Fruit fly (Drosophila melanogaster) whole organism, pupa: ENCODE measurements around the gene Srp68.

Experiments used
- CG10348 ChIP-seq: fragments of 200-800 bp; sonication (Bioruptor generic); IDR thresholded peaks from 2 replicates; pipeline ENCODE4 v1.3.6; 2022; ENCODE audit warnings: missing biosample characterization, missing genetic modification characterization
- CG12605 ChIP-seq: fragments of 200-800 bp; sonication (Bioruptor generic); IDR thresholded peaks from 2 replicates; pipeline ENCODE4 v1.3.6; 2022; ENCODE audit warnings: missing biosample characterization, missing genetic modification characterization
- CG13204 ChIP-seq: fragments of 200-800 bp; sonication (Bioruptor generic); optimal IDR thresholded peaks from 2 replicates; lab custom pipeline; 2018; ENCODE audit warnings: missing biosample characterization, mild to moderate bottlenecking, missing genetic modification characterization, moderate library complexity
- CG14655 ChIP-seq: fragments of 200-800 bp; sonication (Bioruptor generic); optimal IDR thresholded peaks from 3 replicates; lab custom pipeline; 2017; ENCODE audit warnings: mild to moderate bottlenecking, missing biosample characterization, missing genetic modification reagents, missing genetic modification characterization
- CG15710 ChIP-seq: fragments of 200-800 bp; sonication (Bioruptor generic); optimal IDR thresholded peaks from 2 replicates; lab custom pipeline; 2018; ENCODE audit warnings: missing biosample characterization, mild to moderate bottlenecking, missing genetic modification characterization, moderate library complexity
- CG17806 ChIP-seq: fragments of 200-800 bp; sonication (Bioruptor generic); optimal IDR thresholded peaks from 2 replicates; lab custom pipeline; 2018; ENCODE audit warnings: missing biosample characterization, mild to moderate bottlenecking, missing genetic modification characterization, moderate library complexity
- CG32121 ChIP-seq: fragments of 200-800 bp; sonication (Bioruptor generic); IDR thresholded peaks from 2 replicates; pipeline ENCODE4 v1.3.6; 2022; ENCODE audit warnings: missing biosample characterization, missing genetic modification characterization
- CG34367 ChIP-seq: fragments of 200-800 bp; sonication (Bioruptor generic); optimal IDR thresholded peaks from 2 replicates; lab custom pipeline; 2018; ENCODE audit warnings: missing biosample characterization, mild to moderate bottlenecking, missing genetic modification characterization
- CG4496 ChIP-seq: fragments of 200-800 bp; sonication (Bioruptor generic); IDR thresholded peaks from 3 replicates; pipeline ENCODE4 v1.3.6; 2022; ENCODE audit warnings: missing biosample characterization, missing genetic modification characterization
- CG8159 ChIP-seq: fragments of 200-800 bp; sonication (Bioruptor generic); optimal IDR thresholded peaks from 3 replicates; lab custom pipeline; 2018; ENCODE audit warnings: missing biosample characterization, mild to moderate bottlenecking, missing genetic modification characterization, moderate library complexity
- CG8301 ChIP-seq: fragments of 200-800 bp; sonication (Bioruptor generic); optimal IDR thresholded peaks from 2 replicates; lab custom pipeline; 2018; ENCODE audit warnings: missing biosample characterization, mild to moderate bottlenecking, missing genetic modification characterization
- CG9948 ChIP-seq: fragments of 200-800 bp; sonication (Bioruptor generic); optimal IDR thresholded peaks from 2 replicates; lab custom pipeline; 2018; ENCODE audit warnings: missing biosample characterization, mild to moderate bottlenecking, missing genetic modification characterization, moderate library complexity
- D1 ChIP-seq: fragments of 200-800 bp; sonication (Bioruptor generic); optimal IDR thresholded peaks from 2 replicates; lab custom pipeline; 2018; ENCODE audit warnings: missing biosample characterization, mild to moderate bottlenecking, missing genetic modification characterization, moderate library complexity
- EcR ChIP-seq: fragments of 200-800 bp; sonication (Bioruptor generic); optimal IDR thresholded peaks from 3 replicates; lab custom pipeline; 2019; ENCODE audit warnings: missing biosample characterization, missing genetic modification characterization, mild to moderate bottlenecking, moderate library complexity, missing genetic modification reagents
- Ets98B ChIP-seq: fragments of 200-800 bp; sonication (Bioruptor generic); IDR thresholded peaks from 2 replicates; pipeline ENCODE4 v1.3.6; 2022; ENCODE audit warnings: missing biosample characterization, missing genetic modification characterization
- Pif1A ChIP-seq: fragments of 200-800 bp; sonication (Bioruptor generic); optimal IDR thresholded peaks from 3 replicates; lab custom pipeline; 2016; ENCODE audit warnings: missing biosample characterization, missing genetic modification characterization
- Pif1B ChIP-seq: fragments of 200-800 bp; sonication (Bioruptor generic); optimal IDR thresholded peaks from 3 replicates; lab custom pipeline; 2016; ENCODE audit warnings: missing biosample characterization, missing genetic modification characterization
- Snoo ChIP-seq: fragments of 200-800 bp; sonication (Bioruptor generic); optimal IDR thresholded peaks from 3 replicates; lab custom pipeline; 2017; ENCODE audit warnings: missing biosample characterization, mild to moderate bottlenecking, missing genetic modification characterization, inconsistent platforms
- fd96Ca ChIP-seq: fragments of 200-800 bp; sonication (Bioruptor generic); IDR thresholded peaks from 3 replicates; pipeline ENCODE4 v1.3.6; 2022; ENCODE audit warnings: missing biosample characterization, missing genetic modification characterization
- gl ChIP-seq: fragments of 200-800 bp; sonication (Bioruptor generic); optimal IDR thresholded peaks from 2 replicates; lab custom pipeline; 2018; ENCODE audit warnings: missing biosample characterization, mild to moderate bottlenecking, missing genetic modification characterization
- rn ChIP-seq: fragments of 200-800 bp; sonication (Bioruptor generic); IDR thresholded peaks from 2 replicates; pipeline ENCODE4 v1.3.6; 2022; ENCODE audit warnings: missing biosample characterization, missing genetic modification characterization

The Srp68 gene

DNA sequence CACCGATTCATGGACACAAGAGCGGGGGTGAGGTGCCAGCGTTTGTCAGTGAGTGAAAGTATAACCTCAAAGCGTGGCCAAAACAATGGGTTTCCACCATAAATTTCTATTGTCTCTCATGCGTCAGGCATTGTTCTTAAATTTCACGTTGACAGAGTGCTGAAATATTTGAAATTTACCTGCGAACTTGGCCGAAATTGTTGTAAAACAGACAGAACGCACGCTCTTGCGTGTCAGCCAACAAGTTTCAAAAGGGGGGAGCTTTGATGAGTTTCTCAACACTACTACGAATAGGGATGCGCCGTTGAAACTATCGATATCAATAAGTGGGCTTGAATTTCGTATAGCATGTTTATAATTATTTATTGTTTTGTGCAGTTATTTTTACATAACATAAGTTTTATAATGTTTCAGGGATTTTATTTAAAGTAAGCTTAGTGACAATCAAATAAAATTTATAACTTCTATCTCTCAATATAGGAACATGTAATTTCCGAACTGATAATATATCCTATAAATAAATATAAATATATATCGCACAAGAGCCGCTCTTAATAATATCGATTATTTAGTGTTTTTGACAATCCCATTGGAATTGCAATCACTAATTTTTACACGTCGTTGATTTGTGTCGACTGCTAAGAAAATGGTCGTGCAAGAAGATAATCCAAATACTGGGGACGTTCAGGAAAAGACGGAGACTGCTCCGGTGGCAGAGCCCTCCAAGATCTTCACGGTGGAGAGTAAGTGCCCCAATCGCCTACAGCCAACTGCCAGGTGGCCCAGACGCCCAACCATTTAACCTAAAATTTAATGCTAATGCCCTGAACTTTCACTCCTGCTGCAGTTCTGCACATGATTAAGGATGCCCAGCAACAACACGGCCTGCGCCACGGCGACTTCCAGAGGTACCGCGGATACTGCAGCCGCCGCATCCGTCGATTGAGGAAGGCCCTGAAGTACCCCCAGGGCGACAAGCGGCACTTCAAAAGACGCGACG is at the start of gene Srp68, which contains the start of gene pix:
Gene Srp68 (plus strand): TSS at position 569 of the 1,000 bp plus-strand sequence.
Gene pix (minus strand): TSS at position 288 of the 1,000 bp plus-strand sequence.
- TF ChIP-seq CG34367 (tag; lab: Kevin White, UChicago), result no peak
- no peak for TF ChIP-seq CG8301
- no peak for TF ChIP-seq Ets98B (GFP tag; lab: Robert Waterston, UW)
- TF ChIP-seq Pif1B (GFP tag; lab: Kevin White, UChicago), result no peak
- TF ChIP-seq CG10348 (GFP tag; lab: Robert Waterston, UW), result no peak
- TF ChIP-seq CG13204 (GFP tag; lab: Kevin White, UChicago), result no peak
- TF ChIP-seq EcR (GFP tag; lab: Kevin White, UChicago), result no peak
- TF ChIP-seq CG32121, result peak; percentile 30; the same call in 1 of the 2 replicates
- no peak for TF ChIP-seq gl (tag; lab: Kevin White, UChicago)
- TF ChIP-seq CG15710 (tag; lab: Kevin White, UChicago), result peak; percentile 65
- TF ChIP-seq Snoo (tag; lab: Kevin White, UChicago), result peak; percentile 34
- peak; percentile 24 for TF ChIP-seq CG17806
- TF ChIP-seq rn (GFP tag; lab: Robert Waterston, UW), result no peak
- TF ChIP-seq fd96Ca (GFP tag; lab: Robert Waterston, UW), result peak; percentile 59; the same call in 1 of the 3 replicates
- no peak for TF ChIP-seq D1
- TF ChIP-seq CG8159 (tag; lab: Kevin White, UChicago), result peak; percentile 63
- TF ChIP-seq CG4496, result no peak
- TF ChIP-seq CG12605 (GFP tag; lab: Robert Waterston, UW), result 0 out of 2 replicates have a peak, but pooled peaks have one; percentile 25
- TF ChIP-seq CG9948 (tag; lab: Kevin White, UChicago), result peak; percentile 47
- no peak for TF ChIP-seq CG14655
- no peak for TF ChIP-seq Pif1A
- TF ChIP-seq, all 21 proteins: peak for 8

dm6 chr3L:8925679-8926078 is 49.2 kb upstream of the Srp68 start:
- TF ChIP-seq rn (GFP tag; lab: Robert Waterston, UW), result no peak
- no peak for TF ChIP-seq gl (tag; lab: Kevin White, UChicago)
- no peak for TF ChIP-seq Ets98B (GFP tag; lab: Robert Waterston, UW)
- no peak for TF ChIP-seq CG10348 (GFP tag; lab: Robert Waterston, UW)
- no peak for TF ChIP-seq EcR (GFP tag; lab: Kevin White, UChicago)
- no peak for TF ChIP-seq CG8159 (tag; lab: Kevin White, UChicago)
- no peak for TF ChIP-seq CG32121
- no peak for TF ChIP-seq CG4496
- no peak for TF ChIP-seq CG13204 (GFP tag; lab: Kevin White, UChicago)
- no peak for TF ChIP-seq fd96Ca (GFP tag; lab: Robert Waterston, UW)
- no peak for TF ChIP-seq Pif1B (GFP tag; lab: Kevin White, UChicago)
- TF ChIP-seq CG8301, result no peak
- TF ChIP-seq D1, result no peak
- no peak for TF ChIP-seq CG12605 (GFP tag; lab: Robert Waterston, UW)
- no peak for TF ChIP-seq CG17806
- no peak for TF ChIP-seq CG14655
- TF ChIP-seq CG34367 (tag; lab: Kevin White, UChicago), result no peak
- TF ChIP-seq Snoo (tag; lab: Kevin White, UChicago), result no peak
- TF ChIP-seq CG15710 (tag; lab: Kevin White, UChicago), result no peak
- TF ChIP-seq Pif1A, result no peak

dm6 chr3L:8929527-8929926 is 45.3 kb upstream of the Srp68 start:
- TF ChIP-seq CG9948 (tag; lab: Kevin White, UChicago) (peak; percentile 14), CG4496 (0 out of 3 replicates have a peak, but pooled peaks have one; percentile 43), fd96Ca (GFP tag; lab: Robert Waterston, UW) (no peak), CG12605 (GFP tag; lab: Robert Waterston, UW) (no peak), Snoo (tag; lab: Kevin White, UChicago) (no peak), CG32121 (no peak), Pif1B (GFP tag; lab: Kevin White, UChicago) (no peak), Pif1A (no peak)

- TF ChIP-seq Pif1A (peak; percentile 19), CG13204 (GFP tag; lab: Kevin White, UChicago) (no peak), Ets98B (GFP tag; lab: Robert Waterston, UW) (no peak)
These were observed 42.9 kb upstream of the Srp68 start for dm6 chr3L:8931916-8932315.

- TF ChIP-seq CG13204 (GFP tag; lab: Kevin White, UChicago) (no peak), Pif1A (no peak), Ets98B (GFP tag; lab: Robert Waterston, UW) (no peak), CG8159 (tag; lab: Kevin White, UChicago) (no peak), EcR (GFP tag; lab: Kevin White, UChicago) (no peak), CG34367 (tag; lab: Kevin White, UChicago) (no peak), fd96Ca (GFP tag; lab: Robert Waterston, UW) (no peak), CG12605 (GFP tag; lab: Robert Waterston, UW) (no peak)
These were observed 35.2 kb upstream of the Srp68 start for dm6 chr3L:8939654-8940053.
